Worm (Caenorhabditis elegans) whole organism, mixed stage, embryonic: ENCODE measurements around the gene R09D1.14.

ENCODE experiments used
- M03D4.4 ChIP-seq: sonication (generic microtip); optimal IDR thresholded peaks from 2 replicates; lab custom pipeline; 2017; ENCODE audit warnings: mild to moderate bottlenecking, missing genetic modification characterization, missing compliant biosample characterization
- bed-3 ChIP-seq: fragments of 200-800 bp; sonication (Bioruptor generic); optimal IDR thresholded peaks from 3 replicates; lab custom pipeline; 2018; ENCODE audit warnings: mild to moderate bottlenecking, missing genetic modification characterization, moderate library complexity, missing compliant biosample characterization
- blmp-1 ChIP-seq: fragments of 150-350 bp; optimal IDR thresholded peaks from 2 replicates; lab custom pipeline; 2014; ENCODE audit warnings: missing biosample characterization, missing genetic modification characterization
- ceh-39 ChIP-seq: fragments of 150-350 bp; optimal IDR thresholded peaks from 2 replicates; lab custom pipeline; 2014; ENCODE audit warnings: missing biosample characterization, missing genetic modification characterization
- ceh-43 ChIP-seq: fragments of 200-800 bp; sonication (Bioruptor generic); optimal IDR thresholded peaks from 2 replicates; lab custom pipeline; 2018; ENCODE audit warnings: mild to moderate bottlenecking, missing genetic modification characterization, moderate library complexity, missing compliant biosample characterization
- cnd-1 ChIP-seq: fragments of 200-800 bp; sonication (Bioruptor generic); optimal IDR thresholded peaks from 2 replicates; lab custom pipeline; 2018; ENCODE audit warnings: mild to moderate bottlenecking, missing genetic modification characterization, missing compliant biosample characterization
- drap-1 ChIP-seq: fragments of 200-800 bp; sonication (Bioruptor generic); optimal IDR thresholded peaks from 3 replicates; lab custom pipeline; 2018; ENCODE audit warnings: mild to moderate bottlenecking, missing genetic modification characterization, missing compliant biosample characterization
- elt-1 ChIP-seq: sonication (generic microtip); optimal IDR thresholded peaks from 2 replicates; lab custom pipeline; 2017; ENCODE audit warnings: missing genetic modification characterization, mild to moderate bottlenecking, missing compliant biosample characterization, antibody characterized with exemption, moderate library complexity, borderline replicate concordance; ENCODE audit not compliant: insufficient read depth
- flh-1 ChIP-seq: fragments of 200-800 bp; sonication (Bioruptor generic); optimal IDR thresholded peaks from 2 replicates; lab custom pipeline; 2018; ENCODE audit warnings: mild to moderate bottlenecking, missing genetic modification characterization, moderate library complexity, missing compliant biosample characterization
- ham-2 ChIP-seq: fragments of 200-800 bp; sonication (Bioruptor generic); optimal IDR thresholded peaks from 2 replicates; lab custom pipeline; 2018; ENCODE audit warnings: mild to moderate bottlenecking, missing genetic modification characterization, missing compliant biosample characterization
- hlh-1 ChIP-seq: fragments of 150-350 bp; optimal IDR thresholded peaks from 2 replicates; lab custom pipeline; 2014; ENCODE audit warnings: missing biosample characterization, missing genetic modification reagents, missing genetic modification characterization
- lin-13 ChIP-seq: fragments of 150-350 bp; optimal IDR thresholded peaks from 2 replicates; lab custom pipeline; 2014; ENCODE audit warnings: missing biosample characterization, missing genetic modification characterization
- lin-32 ChIP-seq: fragments of 200-800 bp; sonication (Bioruptor generic); optimal IDR thresholded peaks from 2 replicates; lab custom pipeline; 2018; ENCODE audit warnings: mild to moderate bottlenecking, missing genetic modification characterization, missing compliant biosample characterization
- lsy-2 ChIP-seq: fragments of 150-350 bp; optimal IDR thresholded peaks from 2 replicates; lab custom pipeline; 2014; ENCODE audit warnings: missing biosample characterization, missing genetic modification characterization
- mab-5 ChIP-seq: fragments of 150-350 bp; optimal IDR thresholded peaks from 2 replicates; lab custom pipeline; 2014; ENCODE audit warnings: missing biosample characterization, missing genetic modification characterization
- mls-2 ChIP-seq: sonication (generic microtip); optimal IDR thresholded peaks from 2 replicates; lab custom pipeline; 2016; ENCODE audit warnings: mild to moderate bottlenecking, missing genetic modification characterization, moderate library complexity, missing compliant biosample characterization
- nhr-12 ChIP-seq: fragments of 150-350 bp; optimal IDR thresholded peaks from 2 replicates; lab custom pipeline; 2014; ENCODE audit warnings: missing biosample characterization, missing genetic modification characterization
- nhr-237 ChIP-seq: fragments of 150-350 bp; optimal IDR thresholded peaks from 2 replicates; lab custom pipeline; 2014; ENCODE audit warnings: missing biosample characterization, missing genetic modification characterization
- nhr-28 ChIP-seq: fragments of 150-350 bp; optimal IDR thresholded peaks from 2 replicates; lab custom pipeline; 2014; ENCODE audit warnings: missing biosample characterization, missing genetic modification characterization
- nhr-76 ChIP-seq: sonication (generic microtip); optimal IDR thresholded peaks from 2 replicates; lab custom pipeline; 2017; ENCODE audit warnings: missing biosample characterization, missing genetic modification characterization
- pha-4 ChIP-seq: fragments of 150-350 bp; optimal IDR thresholded peaks from 2 replicates; lab custom pipeline; 2018; ENCODE audit warnings: missing biosample characterization, missing genetic modification reagents, missing genetic modification characterization
- sem-2 ChIP-seq: fragments of 200-800 bp; sonication (Bioruptor generic); optimal IDR thresholded peaks from 2 replicates; lab custom pipeline; 2018; ENCODE audit warnings: mild to moderate bottlenecking, missing genetic modification characterization, missing compliant biosample characterization
- sptf-1 ChIP-seq: sonication (generic microtip); optimal IDR thresholded peaks from 2 replicates; lab custom pipeline; 2017; ENCODE audit warnings: mild to moderate bottlenecking, missing genetic modification characterization, moderate library complexity, missing compliant biosample characterization
- tbx-8 ChIP-seq: fragments of 200-800 bp; sonication (Bioruptor generic); optimal IDR thresholded peaks from 2 replicates; lab custom pipeline; 2018; ENCODE audit warnings: mild to moderate bottlenecking, missing genetic modification characterization, moderate library complexity, missing compliant biosample characterization
- unc-120 ChIP-seq: sonication (generic microtip); optimal IDR thresholded peaks from 2 replicates; lab custom pipeline; 2017; ENCODE audit warnings: missing genetic modification characterization, missing compliant biosample characterization; ENCODE audit not compliant: poor library complexity, severe bottlenecking
- unc-62 ChIP-seq: fragments of 150-350 bp; optimal IDR thresholded peaks from 2 replicates; lab custom pipeline; 2014; ENCODE audit warnings: missing biosample characterization, missing genetic modification reagents, missing genetic modification characterization
- zip-8 ChIP-seq: fragments of 150-350 bp; optimal IDR thresholded peaks from 2 replicates; lab custom pipeline; 2014; ENCODE audit warnings: missing biosample characterization, missing genetic modification characterization

Gene R09D1.14

DNA sequence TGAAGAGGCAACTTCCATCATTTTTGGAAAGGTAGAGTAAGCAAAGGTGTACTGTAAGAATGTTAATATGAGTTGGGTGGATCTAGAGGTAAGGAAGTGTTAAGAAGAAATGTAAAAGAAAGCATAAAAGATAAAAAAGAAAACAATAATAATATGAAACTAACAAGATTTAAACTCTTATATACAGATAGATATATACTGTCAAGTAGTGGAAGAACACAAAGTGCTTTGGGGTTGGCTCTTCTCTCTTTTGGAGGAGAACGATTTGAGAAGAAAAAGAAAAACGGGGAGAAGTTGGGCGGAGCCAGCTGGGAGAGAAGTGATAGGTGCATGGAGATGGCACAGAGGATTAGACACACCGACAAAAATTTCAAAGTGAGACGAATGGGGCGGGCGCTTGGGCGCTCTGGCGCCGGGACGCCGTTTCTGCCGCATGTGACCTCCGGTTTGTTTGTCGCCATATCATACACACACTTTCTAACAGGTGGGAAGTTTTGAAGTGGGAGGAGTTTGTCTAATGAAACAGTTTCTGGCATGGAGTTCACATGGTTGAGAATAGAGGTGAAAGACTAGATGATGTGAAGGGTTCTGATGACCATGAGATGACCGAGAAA lies 28.1 kb upstream of the R09D1.14 start, which contains the start of gene T19H5.4:
Gene T19H5.4 (minus strand): TSS at position 51 of the 614 bp plus-strand sequence.
- no peak for TF ChIP-seq sem-2 (GFP tag; lab: Kevin White, UChicago)
- no peak for TF ChIP-seq mls-2
- no peak for TF ChIP-seq ceh-43 (GFP tag; lab: Kevin White, UChicago)
- TF ChIP-seq elt-1 = no peak
- TF ChIP-seq nhr-12 (tag; lab: Kevin White, UChicago) = no peak
- TF ChIP-seq ceh-39 = no peak
- TF ChIP-seq, all 35 proteins: peak for 0

DNA sequence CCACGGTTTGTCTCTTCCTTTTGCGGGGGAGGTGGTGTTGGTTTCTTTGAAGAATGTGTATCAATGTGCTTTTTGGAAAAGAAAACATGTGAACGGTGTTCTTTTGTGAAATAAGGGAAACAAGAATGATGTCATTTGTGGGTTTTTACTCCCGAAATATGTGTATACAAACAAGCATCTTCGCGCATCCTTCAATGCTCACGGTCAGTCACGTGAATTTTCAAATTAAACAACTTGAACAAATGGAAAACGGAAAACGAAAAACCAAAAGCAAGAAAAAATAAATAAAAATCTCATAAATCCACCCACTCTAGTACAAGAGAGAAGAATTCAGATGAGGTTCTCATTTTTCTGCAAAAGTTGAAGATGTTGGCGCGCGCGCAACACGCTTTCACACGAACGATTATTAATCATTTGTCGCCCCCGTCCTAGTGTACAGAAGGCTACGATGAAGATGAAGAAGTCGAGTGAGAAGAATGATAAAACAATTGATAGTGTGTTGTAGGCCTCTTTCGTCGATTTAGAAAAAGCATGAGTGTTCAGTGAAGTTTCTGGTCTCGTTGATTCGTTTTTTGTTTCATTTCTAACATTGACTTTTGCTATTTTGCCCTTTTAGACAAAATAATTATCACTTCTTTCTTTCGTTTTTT lies 25.8 kb upstream of the R09D1.14 start:
- TF ChIP-seq flh-1 (GFP tag; lab: Kevin White, UChicago) = no peak
- no peak for TF ChIP-seq bed-3 (GFP tag; lab: Kevin White, UChicago)
- TF ChIP-seq lsy-2 (tag; lab: Kevin White, UChicago) = no peak

ce11 chrII:9483342-9483741 lies 24.0 kb upstream of the R09D1.14 start:
- no peak for TF ChIP-seq sptf-1 (tag; lab: Kevin White, UChicago)
- TF ChIP-seq unc-120 (tag; lab: Kevin White, UChicago) = no peak
- no peak for TF ChIP-seq lin-32 (GFP tag; lab: Kevin White, UChicago)
- TF ChIP-seq mab-5 = no peak
- no peak for TF ChIP-seq cnd-1 (tag; lab: Kevin White, UChicago)
- no peak for TF ChIP-seq hlh-1 (tag; lab: Kevin White, UChicago)
- no peak for TF ChIP-seq pha-4
- TF ChIP-seq ham-2 = no peak
- no peak for TF ChIP-seq unc-62 (GFP tag; lab: Kevin White, UChicago)
- TF ChIP-seq zip-8 (tag; lab: Kevin White, UChicago) = no peak
- TF ChIP-seq sem-2 (GFP tag; lab: Kevin White, UChicago) = no peak
- no peak for TF ChIP-seq M03D4.4 (tag; lab: Kevin White, UChicago)
- no peak for TF ChIP-seq lsy-2 (tag; lab: Kevin White, UChicago)
- TF ChIP-seq mls-2 = no peak
- no peak for TF ChIP-seq nhr-12 (tag; lab: Kevin White, UChicago)
- TF ChIP-seq nhr-237 (tag; lab: Kevin White, UChicago) = no peak

DNA sequence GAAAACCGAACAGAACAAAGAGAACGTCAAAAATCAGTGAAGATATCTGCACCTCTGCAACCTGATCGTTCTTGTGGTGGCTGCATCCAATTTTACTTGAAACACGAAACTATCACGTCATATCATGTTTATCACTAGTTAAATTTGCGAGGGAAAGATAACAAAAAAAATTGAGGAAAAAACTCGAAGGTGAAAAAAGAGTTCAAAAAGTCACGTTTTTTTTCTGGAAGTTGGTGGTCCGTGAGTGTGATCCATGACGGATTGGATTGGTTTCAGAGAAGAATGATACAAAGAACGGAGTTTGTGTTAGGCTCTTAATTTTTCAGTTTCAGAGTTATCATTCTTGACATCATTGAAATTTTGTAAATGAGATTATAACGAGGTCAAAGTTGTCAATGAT lies 23.2 kb upstream of the R09D1.14 start:
- TF ChIP-seq nhr-237 (tag; lab: Kevin White, UChicago) = no peak
- no peak for TF ChIP-seq mls-2

DNA sequence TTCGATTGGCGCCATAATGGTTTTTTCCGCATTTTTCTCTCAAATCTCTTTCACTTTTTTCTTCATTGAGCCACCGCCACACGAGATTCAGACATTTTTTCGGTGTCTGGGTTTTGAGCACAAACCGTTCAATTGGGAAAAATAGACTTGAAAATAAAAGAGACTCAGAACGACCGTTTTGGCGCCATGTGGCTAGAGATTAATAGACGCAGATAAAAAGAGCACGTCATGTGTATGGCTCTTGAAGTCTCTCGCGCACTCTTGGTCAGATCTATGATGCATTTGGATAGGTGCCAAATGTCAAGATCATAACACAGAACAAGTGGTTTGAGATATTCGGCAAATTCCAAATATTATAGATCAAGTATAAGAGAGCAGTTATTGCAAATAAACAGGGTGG lies 22.1 kb upstream of the R09D1.14 start:
- no peak for TF ChIP-seq tbx-8 (GFP tag; lab: Kevin White, UChicago)
- TF ChIP-seq lsy-2 (tag; lab: Kevin White, UChicago) = no peak
- TF ChIP-seq pha-4 = no peak
- TF ChIP-seq nhr-28 = no peak
- no peak for TF ChIP-seq elt-1
- TF ChIP-seq M03D4.4 (tag; lab: Kevin White, UChicago) = no peak
- TF ChIP-seq cnd-1 (tag; lab: Kevin White, UChicago) = no peak
- no peak for TF ChIP-seq zip-8 (tag; lab: Kevin White, UChicago)
- no peak for TF ChIP-seq bed-3 (GFP tag; lab: Kevin White, UChicago)
- no peak for TF ChIP-seq nhr-76
- no peak for TF ChIP-seq blmp-1
- no peak for TF ChIP-seq ceh-43 (GFP tag; lab: Kevin White, UChicago)
- TF ChIP-seq ham-2 = no peak
- TF ChIP-seq, all 35 proteins: peak for 0

DNA sequence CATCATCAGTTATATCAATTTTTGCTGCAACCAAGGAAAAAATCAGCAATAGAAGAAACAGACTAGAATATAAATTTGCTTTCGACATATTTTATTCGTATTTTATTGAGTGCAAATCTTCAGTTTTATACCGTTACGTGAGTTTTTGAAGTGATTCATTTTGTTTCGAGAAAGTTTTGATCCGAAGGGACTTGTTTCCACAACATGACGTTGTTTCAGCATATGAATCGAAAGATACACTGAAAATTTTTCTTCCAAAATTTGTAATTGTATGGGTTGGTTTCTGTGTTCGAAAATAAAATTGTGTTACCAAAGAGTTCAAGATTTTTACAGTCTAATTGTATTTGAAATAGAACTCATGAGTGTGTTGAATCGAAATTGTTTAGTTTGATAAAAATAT lies 20.6 kb upstream of the R09D1.14 start, which contains the start of gene T19H5.7:
Gene T19H5.7 (minus strand): TSS at position 101 of the 400 bp plus-strand sequence.
- TF ChIP-seq lin-32 (GFP tag; lab: Kevin White, UChicago) = no peak
- TF ChIP-seq lsy-2 (tag; lab: Kevin White, UChicago) = no peak
- no peak for TF ChIP-seq ceh-39
- TF ChIP-seq nhr-76 = no peak
- TF ChIP-seq drap-1 (GFP tag; lab: Kevin White, UChicago) = no peak
- TF ChIP-seq blmp-1 = no peak
- no peak for TF ChIP-seq M03D4.4 (tag; lab: Kevin White, UChicago)
- no peak for TF ChIP-seq flh-1 (GFP tag; lab: Kevin White, UChicago)
- TF ChIP-seq lin-13 (tag; lab: Kevin White, UChicago) = no peak
- no peak for TF ChIP-seq mls-2
